Fruit fly (Drosophila melanogaster): ENCODE results near the gene Jwa.

Jwa gene

DNA sequence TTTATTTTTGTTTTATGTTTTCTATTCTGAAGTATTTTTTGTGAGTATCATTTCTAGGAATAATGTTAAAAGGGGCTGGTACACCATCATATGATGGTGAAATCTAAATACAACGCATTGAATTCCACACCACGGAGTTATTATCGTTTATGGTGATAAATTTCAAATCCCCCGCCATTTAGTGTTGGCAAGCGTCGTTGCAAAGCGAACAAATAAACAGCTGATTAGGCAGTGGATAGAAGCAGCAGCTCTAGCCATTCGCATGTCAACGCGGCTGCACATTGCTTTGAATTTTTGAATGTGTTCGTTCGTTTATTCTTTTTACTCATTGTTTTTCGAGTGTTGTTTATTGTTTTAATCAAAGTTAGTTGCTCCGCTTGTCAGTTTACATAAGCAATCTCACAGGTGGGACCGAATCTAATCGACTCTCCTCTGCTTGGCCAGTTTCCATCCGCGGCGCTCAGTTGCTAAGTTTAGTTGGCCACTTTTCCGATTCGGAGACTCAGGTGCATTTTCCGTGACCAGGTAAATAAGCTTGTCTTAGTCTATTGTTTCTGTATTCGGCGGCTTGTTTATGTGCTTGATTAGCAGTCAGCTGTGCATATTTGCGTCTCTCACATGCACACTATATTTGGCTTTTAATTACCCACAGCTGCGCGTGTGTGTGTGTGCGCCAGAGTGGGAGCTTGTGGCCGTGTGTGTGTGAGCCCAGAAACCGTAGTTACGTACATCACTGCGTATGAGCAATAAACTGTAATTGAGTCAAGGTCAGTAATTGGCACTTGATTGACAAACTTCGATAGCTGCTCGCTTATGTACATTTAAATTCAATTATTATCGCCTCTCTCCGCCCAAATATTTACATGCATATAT is 28.3 kb downstream of the Jwa start, which contains the start of the genes Mst36Fa and CG31751 (continued):
- 0 out of 2 replicates have a peak, but pooled peaks have one; percentile 32 for TF ChIP-seq CG17328 (GFP tag; IDR thresholded peaks at IDR 0.05)
- TF ChIP-seq Fer3 (tag; optimal IDR thresholded peaks at IDR 0.05): peak; percentile 80
- peak; percentile 20; the same call in 1 of the 2 replicates for TF ChIP-seq CG9215 (GFP tag; IDR thresholded peaks at IDR 0.05)
- TF ChIP-seq CG33213 (GFP tag; optimal IDR thresholded peaks at IDR 0.05): peak; percentile 53
- peak; percentile 86 for TF ChIP-seq Sox100B (GFP tag; optimal IDR thresholded peaks at IDR 0.05)
- peak; percentile 31 for TF ChIP-seq zfh2 (GFP tag; optimal IDR thresholded peaks at IDR 0.05)
- peak; percentile 77 for TF ChIP-seq PHDP (tag; optimal IDR thresholded peaks at IDR 0.05)
- TF ChIP-seq CG15269 (tag; optimal IDR thresholded peaks at IDR 0.05): peak; percentile 81
- no peak for TF ChIP-seq Elba2 (GFP tag; optimal IDR thresholded peaks at IDR 0.05)
- peak; percentile 85; the same call in 1 of the 2 replicates for TF ChIP-seq CG14014 (GFP tag; IDR thresholded peaks at IDR 0.05)
- TF ChIP-seq vnd (GFP tag; IDR thresholded peaks at IDR 0.05; ENCODE audit: partially characterized antibody): no peak
- TF ChIP-seq CG13287 (GFP tag; IDR thresholded peaks at IDR 0.05; ENCODE audit: partially characterized antibody): peak; percentile 22; the same call in 1 of the 2 replicates
- peak; percentile 77 for TF ChIP-seq disco-r (GFP tag; optimal IDR thresholded peaks at IDR 0.05)
- peak; percentile 39; the same call in 2 of the 3 replicates for TF ChIP-seq H15 (GFP tag; IDR thresholded peaks at IDR 0.05)
- TF ChIP-seq CG13894 (tag; optimal IDR thresholded peaks at IDR 0.05): peak; percentile 68
- peak; percentile 91 for TF ChIP-seq CG18599 (GFP tag; optimal IDR thresholded peaks at IDR 0.05)
- TF ChIP-seq fru (optimal IDR thresholded peaks at IDR 0.05): no peak
- TF ChIP-seq ind (GFP tag; optimal IDR thresholded peaks at IDR 0.05): peak; percentile 6
- peak; percentile 51 for TF ChIP-seq D19A (tag; optimal IDR thresholded peaks at IDR 0.05)
- peak; percentile 57 for TF ChIP-seq gro (GFP tag; optimal IDR thresholded peaks at IDR 0.05)
- TF ChIP-seq Lpt (GFP tag; optimal IDR thresholded peaks at IDR 0.05): no peak
- TF ChIP-seq CG32532 (GFP tag; IDR thresholded peaks at IDR 0.05): peak; percentile 6; the same call in 1 of the 2 replicates
- TF ChIP-seq CG12071 (GFP tag; optimal IDR thresholded peaks at IDR 0.05): peak; percentile 93
- TF ChIP-seq CG30431 (GFP tag; optimal IDR thresholded peaks at IDR 0.05): no peak
- peak; percentile 74; the same call in 1 of the 2 replicates for TF ChIP-seq CG11247 (GFP tag; IDR thresholded peaks at IDR 0.05)
- no peak for TF ChIP-seq CG8478 (optimal IDR thresholded peaks at IDR 0.05)
- peak; percentile 40; the same call in 1 of the 2 replicates for TF ChIP-seq Adf1 (GFP tag; IDR thresholded peaks at IDR 0.05)
- peak; percentile 62 for TF ChIP-seq CG2202 (tag; optimal IDR thresholded peaks at IDR 0.05)
- no peak for TF ChIP-seq CG7271 (tag; optimal IDR thresholded peaks at IDR 0.05)
- TF ChIP-seq CG42726 (GFP tag; IDR thresholded peaks at IDR 0.05; ENCODE audit: partially characterized antibody): no peak
- peak; percentile 72 for TF ChIP-seq ftz-f1 (GFP tag; optimal IDR thresholded peaks at IDR 0.05)
- 0 out of 2 replicates have a peak, but pooled peaks have one; percentile 29 for TF ChIP-seq ssp (GFP tag; IDR thresholded peaks at IDR 0.05)
- peak; percentile 71 for TF ChIP-seq CG7372 (GFP tag; IDR thresholded peaks at IDR 0.05)
- no peak for TF ChIP-seq CG4730 (GFP tag; IDR thresholded peaks at IDR 0.05)
- peak in 1 of 2 experiments; percentile 67 for TF ChIP-seq Pdp1 (GFP tag; optimal IDR thresholded peaks at IDR 0.05)
- no peak for TF ChIP-seq tna (GFP tag; IDR thresholded peaks at IDR 0.05; ENCODE audit: partially characterized antibody)
- TF ChIP-seq gsb-n (tag; optimal IDR thresholded peaks at IDR 0.05): no peak
- TF ChIP-seq CG11695 (GFP tag; IDR thresholded peaks at IDR 0.05): peak; percentile 71
- TF ChIP-seq CG8089 (GFP tag; optimal IDR thresholded peaks at IDR 0.05): peak; percentile 85
- peak; percentile 83 for TF ChIP-seq CG11456 (GFP tag; IDR thresholded peaks at IDR 0.05)
- TF ChIP-seq danr (GFP tag; IDR thresholded peaks at IDR 0.05): peak; percentile 74
- peak; percentile 89 for TF ChIP-seq CG13296 (GFP tag; optimal IDR thresholded peaks at IDR 0.05)
- peak; percentile 2 for TF ChIP-seq Atf3 (GFP tag; optimal IDR thresholded peaks at IDR 0.05)
- peak; percentile 8 for TF ChIP-seq twi (tag; optimal IDR thresholded peaks at IDR 0.05)
- TF ChIP-seq NC2α (GFP tag; optimal IDR thresholded peaks at IDR 0.05): peak; percentile 43
- TF ChIP-seq CG9876 (GFP tag; optimal IDR thresholded peaks at IDR 0.05): peak; percentile 50
- no peak for TF ChIP-seq Doc3 (GFP tag; IDR thresholded peaks at IDR 0.05; ENCODE audit: partially characterized antibody)
- TF ChIP-seq unc-4 (GFP tag; IDR thresholded peaks at IDR 0.05; ENCODE audit: partially characterized antibody): no peak
- TF ChIP-seq gsb (GFP tag; IDR thresholded peaks at IDR 0.05): peak; percentile 74

Data from whole organism, embryonic.